Worm (Caenorhabditis elegans): ENCODE measurements around the gene msp-76.

The msp-76 gene

ce11 chrIV:9677226-9677992 lies 11.4 kb upstream of the msp-76 start:
- TF ChIP-seq nhr-10 (tag; optimal IDR thresholded peaks at IDR 0.05) (no peak), unc-39 (tag; optimal IDR thresholded peaks at IDR 0.05) (no peak), nhr-77 (tag; optimal IDR thresholded peaks at IDR 0.05) (no peak), nhr-25 (tag; optimal IDR thresholded peaks at IDR 0.05) (no peak), lin-11 (tag; optimal IDR thresholded peaks at IDR 0.05) (no peak), zag-1 (tag; optimal IDR thresholded peaks at IDR 0.05) (peak; percentile 51), R02D3.7 (tag; optimal IDR thresholded peaks at IDR 0.05) (no peak), gmeb-1 (tag; optimal IDR thresholded peaks at IDR 0.05) (no peak), mbf-1 (tag; optimal IDR thresholded peaks at IDR 0.05) (no peak), lsy-2 (tag; optimal IDR thresholded peaks at IDR 0.05) (peak; percentile 14 to 79), sma-3 (GFP tag; optimal IDR thresholded peaks at IDR 0.05) (peak; percentile 49), ztf-4 (tag; optimal IDR thresholded peaks at IDR 0.05) (no peak), nhr-12 (tag; optimal IDR thresholded peaks at IDR 0.05) (no peak), elt-3 (tag; optimal IDR thresholded peaks at IDR 0.05) (no peak), mdl-1 (tag; optimal IDR thresholded peaks at IDR 0.05) (peak; percentile 92 to 99), F13H6.1 (tag; optimal IDR thresholded peaks at IDR 0.05) (peak; percentile 85), ZK546.5 (tag; optimal IDR thresholded peaks at IDR 0.05) (no peak), sem-4 (tag; optimal IDR thresholded peaks at IDR 0.05) (peak; percentile 19), dmd-4 (tag; optimal IDR thresholded peaks at IDR 0.05) (no peak), ceh-82 (tag; optimal IDR thresholded peaks at IDR 0.05) (no peak), lin-39 (tag; optimal IDR thresholded peaks at IDR 0.05) (no peak), nhr-237 (tag; optimal IDR thresholded peaks at IDR 0.05) (no peak), C34F6.9 (tag; optimal IDR thresholded peaks at IDR 0.05) (peak; percentile 89), Y55F3AM.14 (GFP tag; optimal IDR thresholded peaks at IDR 0.05) (no peak), nhr-11 (tag; optimal IDR thresholded peaks at IDR 0.05) (no peak), unc-55 (GFP tag; optimal IDR thresholded peaks at IDR 0.05) (peak; percentile 73), snpc-4 (tag; optimal IDR thresholded peaks at IDR 0.05) (peak; percentile 43), nhr-129 (tag; optimal IDR thresholded peaks at IDR 0.05) (peak; percentile 72), sma-9 (GFP tag; optimal IDR thresholded peaks at IDR 0.05) (peak; percentile 94), sma-9 (tag; optimal IDR thresholded peaks at IDR 0.05) (no peak), alr-1 (tag; optimal IDR thresholded peaks at IDR 0.05) (no peak), ztf-1 (GFP tag; conservative IDR thresholded peaks at IDR 0.05) (no peak), nhr-21 (tag; optimal IDR thresholded peaks at IDR 0.05) (peak; percentile 67), blmp-1 (tag; optimal IDR thresholded peaks at IDR 0.05; ENCODE audit: insufficient read depth) (peak; percentile 92), aly-2 (tag; optimal IDR thresholded peaks at IDR 0.05) (no peak), crh-2 (tag; optimal IDR thresholded peaks at IDR 0.05) (peak; percentile 96), unc-62 (GFP tag; optimal IDR thresholded peaks at IDR 0.05) (no peak), ama-1 (optimal IDR thresholded peaks at IDR 0.05) (no peak), nhr-6 (tag; optimal IDR thresholded peaks at IDR 0.05) (peak; percentile 53), egl-27 (tag; optimal IDR thresholded peaks at IDR 0.05) (peak; percentile 69), ceh-16 (tag; optimal IDR thresholded peaks at IDR 0.05) (no peak), skn-1 (tag; optimal IDR thresholded peaks at IDR 0.05) (no peak), ztf-11 (tag; optimal IDR thresholded peaks at IDR 0.05) (no peak), nhr-23 (tag; optimal IDR thresholded peaks at IDR 0.05) (no peak), peb-1 (tag; optimal IDR thresholded peaks at IDR 0.05) (no peak), lin-13 (GFP tag; optimal IDR thresholded peaks at IDR 0.05) (peak; percentile 32), mab-5 (tag; optimal IDR thresholded peaks at IDR 0.05) (peak; percentile 3), elt-1 (tag; optimal IDR thresholded peaks at IDR 0.05) (no peak), fos-1 (tag; optimal IDR thresholded peaks at IDR 0.05) (peak; percentile 51)
